Worm (Caenorhabditis elegans) whole organism, L3 larva: ENCODE measurements around the gene C33B4.2.
A peak's percentile ranks its signal among the peaks of the same experiment; 100 is the strongest.

Experiments
- R02D3.7 ChIP-seq: fragments of 150-350 bp; optimal IDR thresholded peaks from 2 replicates; lab custom pipeline; 2014; ENCODE audit warnings: missing biosample characterization, missing genetic modification characterization
- ZK546.5 ChIP-seq: sonication (generic microtip); optimal IDR thresholded peaks from 2 replicates; lab custom pipeline; 2017; ENCODE audit warnings: missing biosample characterization, missing genetic modification characterization
- ceh-16 ChIP-seq: sonication (generic microtip); optimal IDR thresholded peaks from 2 replicates; lab custom pipeline; 2017; ENCODE audit warnings: missing biosample characterization, missing genetic modification characterization
- ceh-82 ChIP-seq: fragments of 150-350 bp; optimal IDR thresholded peaks from 2 replicates; lab custom pipeline; 2014; ENCODE audit warnings: missing biosample characterization, missing genetic modification characterization
- ceh-9 ChIP-seq: sonication (generic microtip); optimal IDR thresholded peaks from 2 replicates; lab custom pipeline; 2018; ENCODE audit warnings: missing biosample characterization, missing genetic modification characterization
- daf-12 ChIP-seq: fragments of 150-350 bp; optimal IDR thresholded peaks from 2 replicates; lab custom pipeline; 2014; ENCODE audit warnings: missing biosample characterization, missing genetic modification reagents, missing genetic modification characterization
- egl-27 ChIP-seq: sonication (generic microtip); optimal IDR thresholded peaks from 4 replicates; lab custom pipeline; 2017; ENCODE audit warnings: missing biosample characterization, missing genetic modification reagents, missing genetic modification characterization
- egl-5 ChIP-seq: fragments of 150-350 bp; optimal IDR thresholded peaks from 2 replicates; lab custom pipeline; 2017; ENCODE audit warnings: missing biosample characterization, missing genetic modification reagents, missing genetic modification characterization, inconsistent platforms
- elt-2 ChIP-seq: sonication (generic microtip); optimal IDR thresholded peaks from 2 replicates; lab custom pipeline; 2016; ENCODE audit warnings: missing genetic modification reagents, mild to moderate bottlenecking, missing genetic modification characterization, missing compliant biosample characterization
- elt-3 ChIP-seq, 3 experiments: fragments of 150-350 bp in 1 of 3; sonication (generic microtip) in 2 of 3; optimal IDR thresholded peaks; 2 replicates in 2 of 3; 4 replicates in 1 of 3; lab custom pipeline; 2014 to 2017; ENCODE audit warnings: missing biosample characterization in 3 of 3, missing genetic modification characterization in 3 of 3
- fkh-2 ChIP-seq: fragments of 150-350 bp; optimal IDR thresholded peaks from 2 replicates; lab custom pipeline; 2014; ENCODE audit warnings: missing biosample characterization, missing genetic modification reagents, missing genetic modification characterization
- fos-1 ChIP-seq: fragments of 150-350 bp; optimal IDR thresholded peaks from 2 replicates; lab custom pipeline; 2014; ENCODE audit warnings: missing biosample characterization, missing genetic modification characterization
- hmg-11 ChIP-seq: sonication (generic microtip); optimal IDR thresholded peaks from 2 replicates; lab custom pipeline; 2016; ENCODE audit warnings: missing genetic modification characterization, missing compliant biosample characterization
- jun-1 ChIP-seq: fragments of 150-350 bp; optimal IDR thresholded peaks from 2 replicates; lab custom pipeline; 2014; ENCODE audit warnings: missing biosample characterization, missing genetic modification reagents, missing genetic modification characterization
- lin-15B ChIP-seq: fragments of 150-350 bp; optimal IDR thresholded peaks from 2 replicates; lab custom pipeline; 2014; ENCODE audit warnings: missing biosample characterization, missing genetic modification characterization
- lin-39 ChIP-seq: fragments of 150-350 bp; optimal IDR thresholded peaks from 2 replicates; lab custom pipeline; 2018; ENCODE audit warnings: missing biosample characterization, missing genetic modification reagents, missing genetic modification characterization
- lsy-12 ChIP-seq: sonication (generic microtip); optimal IDR thresholded peaks from 2 replicates; lab custom pipeline; 2016; ENCODE audit warnings: mild to moderate bottlenecking, missing genetic modification characterization, missing compliant biosample characterization
- mdl-1 ChIP-seq: fragments of 150-350 bp; optimal IDR thresholded peaks from 2 replicates; lab custom pipeline; 2014; ENCODE audit warnings: missing biosample characterization, missing genetic modification characterization
- nfya-1 ChIP-seq: sonication (generic microtip); optimal IDR thresholded peaks from 2 replicates; lab custom pipeline; 2017; ENCODE audit warnings: missing genetic modification characterization, mild to moderate bottlenecking, missing compliant biosample characterization, antibody characterized with exemption, moderate library complexity; ENCODE audit not compliant: insufficient read depth
- nhr-11 ChIP-seq: fragments of 150-350 bp; optimal IDR thresholded peaks from 2 replicates; lab custom pipeline; 2014; ENCODE audit warnings: missing biosample characterization, missing genetic modification characterization
- nhr-23 ChIP-seq: fragments of 150-350 bp; optimal IDR thresholded peaks from 2 replicates; lab custom pipeline; 2014; ENCODE audit warnings: missing biosample characterization, missing genetic modification reagents, missing genetic modification characterization
- nhr-25 ChIP-seq: sonication (generic microtip); optimal IDR thresholded peaks from 2 replicates; lab custom pipeline; 2017; ENCODE audit warnings: missing biosample characterization, missing genetic modification characterization
- nhr-28 ChIP-seq: fragments of 150-350 bp; optimal IDR thresholded peaks from 2 replicates; lab custom pipeline; 2014; ENCODE audit warnings: missing biosample characterization, missing genetic modification characterization
- nhr-43 ChIP-seq: sonication (generic microtip); optimal IDR thresholded peaks from 2 replicates; lab custom pipeline; 2016; ENCODE audit warnings: mild to moderate bottlenecking, missing genetic modification characterization, missing compliant biosample characterization; ENCODE audit not compliant: poor library complexity, severe bottlenecking
- nhr-67 ChIP-seq: fragments of 150-350 bp; optimal IDR thresholded peaks from 2 replicates; lab custom pipeline; 2014; ENCODE audit warnings: missing biosample characterization, missing genetic modification characterization
- nhr-76 ChIP-seq: fragments of 150-350 bp; sonication (generic microtip); optimal IDR thresholded peaks from 5 replicates; lab custom pipeline; 2014; ENCODE audit warnings: missing biosample characterization, missing genetic modification characterization
- nhr-77 ChIP-seq: fragments of 150-350 bp; optimal IDR thresholded peaks from 2 replicates; lab custom pipeline; 2014; ENCODE audit warnings: missing biosample characterization, missing genetic modification characterization
- pha-4 ChIP-seq: fragments of 150-350 bp; optimal IDR thresholded peaks from 2 replicates; lab custom pipeline; 2014; ENCODE audit warnings: missing biosample characterization, missing genetic modification reagents, missing genetic modification characterization
- pqm-1 ChIP-seq: fragments of 150-350 bp; optimal IDR thresholded peaks from 2 replicates; lab custom pipeline; 2017; ENCODE audit warnings: missing biosample characterization, missing genetic modification characterization, inconsistent platforms
- sea-2 ChIP-seq: fragments of 150-350 bp; sonication (generic microtip); optimal IDR thresholded peaks from 4 replicates; lab custom pipeline; 2014; ENCODE audit warnings: missing biosample characterization, missing genetic modification reagents, missing genetic modification characterization
- skn-1 ChIP-seq: fragments of 150-350 bp; optimal IDR thresholded peaks from 2 replicates; lab custom pipeline; 2014; ENCODE audit warnings: missing biosample characterization, missing genetic modification characterization
- unc-39 ChIP-seq: sonication (generic microtip); optimal IDR thresholded peaks from 4 replicates; lab custom pipeline; 2017; ENCODE audit warnings: missing biosample characterization, missing genetic modification characterization
- ztf-11 ChIP-seq: fragments of 150-350 bp; optimal IDR thresholded peaks from 2 replicates; lab custom pipeline; 2014; ENCODE audit warnings: missing biosample characterization, missing genetic modification characterization
- ztf-4 ChIP-seq: fragments of 150-350 bp; optimal IDR thresholded peaks from 2 replicates; lab custom pipeline; 2014; ENCODE audit warnings: missing biosample characterization, missing genetic modification characterization

The C33B4.2 gene

DNA sequence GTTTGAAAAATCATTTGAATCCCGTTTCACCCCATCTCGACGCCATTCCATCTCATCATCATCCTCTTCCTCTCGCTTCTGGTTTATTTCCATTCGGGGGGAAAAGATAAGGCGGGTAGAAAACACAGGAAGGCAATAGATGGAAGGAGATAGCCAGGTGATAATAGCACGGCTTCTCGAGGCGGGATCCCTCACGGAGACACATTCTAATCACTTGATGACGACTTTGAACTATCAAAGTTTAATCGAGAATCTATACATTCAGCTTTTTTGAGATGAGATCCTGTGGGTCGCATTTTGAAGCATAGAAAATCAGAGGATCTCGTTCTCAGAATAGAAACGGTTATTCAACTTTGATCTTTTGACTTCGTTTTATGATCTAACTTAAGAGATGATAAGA lies at the start of gene C33B4.2:
TSS of gene C33B4.2 (minus strand) at position 165 of the 400 bp plus-strand sequence.
- no peak for TF ChIP-seq ceh-9 (tag; lab: Kevin White, UChicago)
- TF ChIP-seq nhr-43 (tag; lab: Kevin White, UChicago), result peak; percentile 84

DNA sequence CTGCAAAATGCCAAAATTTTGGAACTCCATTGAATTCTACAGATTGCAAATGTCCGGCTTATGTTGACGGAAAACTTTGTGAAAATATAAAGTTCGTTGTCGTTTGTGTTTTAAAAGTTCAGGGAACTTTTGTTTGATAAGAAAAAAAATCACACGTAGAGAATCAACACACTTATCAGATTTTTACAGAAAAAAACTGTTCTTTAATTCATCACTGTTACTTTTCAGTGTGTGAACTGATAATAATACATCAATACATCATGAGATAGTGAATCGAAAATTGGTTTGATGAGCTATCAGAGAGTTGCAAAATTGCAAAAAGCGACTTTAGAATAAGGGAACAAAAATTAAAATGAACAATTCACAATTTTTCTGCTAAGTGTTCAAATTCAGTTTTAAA lies 46.5 kb upstream of the C33B4.2 start:
- no peak for TF ChIP-seq lsy-12 (tag; lab: Kevin White, UChicago)
- TF ChIP-seq egl-27 (tag; lab: Kevin White, UChicago), result no peak
- no peak for TF ChIP-seq nfya-1 (tag; lab: Kevin White, UChicago)
- no peak for TF ChIP-seq nhr-28 (tag; lab: Kevin White, UChicago)
- peak; percentile 68 for TF ChIP-seq pha-4 (tag; lab: Kevin White, UChicago)
- TF ChIP-seq jun-1 (tag; lab: Kevin White, UChicago), result peak; percentile 7
- TF ChIP-seq nhr-67 (tag; lab: Kevin White, UChicago), result no peak
- no peak for TF ChIP-seq nhr-25 (tag; lab: Kevin White, UChicago)
- TF ChIP-seq pqm-1, result peak; percentile 88
- TF ChIP-seq elt-2 (tag; lab: Kevin White, UChicago), result peak; percentile 80
- no peak for TF ChIP-seq lin-15B (tag; lab: Kevin White, UChicago)
- no peak for TF ChIP-seq unc-39 (tag; lab: Kevin White, UChicago)
- TF ChIP-seq ztf-4 (tag; lab: Kevin White, UChicago), result no peak

DNA sequence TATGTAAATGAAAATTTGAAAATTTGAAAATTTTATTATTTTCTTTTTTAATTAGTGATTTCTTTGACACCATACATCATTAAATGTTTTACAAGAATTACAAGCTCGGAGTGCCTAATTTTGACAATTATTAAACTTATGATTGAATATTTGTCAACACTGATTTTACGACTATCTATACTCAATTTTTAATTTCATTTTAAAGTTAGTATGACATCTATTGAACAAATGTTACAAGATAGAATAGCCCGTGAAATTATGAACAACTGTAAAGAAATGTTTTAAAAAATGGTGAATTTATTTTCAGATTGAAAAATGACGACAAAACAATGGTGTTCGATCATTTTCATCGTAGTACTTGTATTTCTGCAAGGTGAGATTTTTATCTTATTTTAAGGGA lies 46.1 kb upstream of the C33B4.2 start, which contains the start of gene C05D12.2:
TSS of gene C05D12.2 (plus strand) at position 301 of the 400 bp plus-strand sequence.
- no peak for TF ChIP-seq nhr-28 (tag; lab: Kevin White, UChicago)
- TF ChIP-seq nhr-76 (tag; lab: Kevin White, UChicago), result no peak
- TF ChIP-seq elt-3 (tag; optimal IDR thresholded peaks at IDR 0.05; lab: Kevin White, UChicago), result no peak
- TF ChIP-seq R02D3.7 (tag; lab: Kevin White, UChicago), result no peak
- no peak for TF ChIP-seq lin-15B (tag; lab: Kevin White, UChicago)
- no peak for TF ChIP-seq ZK546.5 (tag; lab: Kevin White, UChicago)
- TF ChIP-seq sea-2 (GFP tag; lab: Kevin White, UChicago), result no peak
- no peak for TF ChIP-seq ceh-9 (tag; lab: Kevin White, UChicago)
- no peak for TF ChIP-seq daf-12
- no peak for TF ChIP-seq hmg-11 (tag; lab: Kevin White, UChicago)
- no peak for TF ChIP-seq lsy-12 (tag; lab: Kevin White, UChicago)
- TF ChIP-seq fkh-2 (tag; lab: Kevin White, UChicago), result no peak
- TF ChIP-seq ceh-16 (tag; lab: Kevin White, UChicago), result no peak
- TF ChIP-seq fos-1 (tag; lab: Kevin White, UChicago), result no peak
- TF ChIP-seq skn-1 (tag; lab: Kevin White, UChicago), result no peak
- no peak for TF ChIP-seq nhr-25 (tag; lab: Kevin White, UChicago)
- no peak for TF ChIP-seq egl-27 (tag; lab: Kevin White, UChicago)

- no peak for TF ChIP-seq pqm-1
- TF ChIP-seq lin-39 (tag; lab: Kevin White, UChicago), result no peak
- no peak for TF ChIP-seq nhr-77 (tag; lab: Kevin White, UChicago)
- no peak for TF ChIP-seq daf-12
- TF ChIP-seq egl-27 (tag; lab: Kevin White, UChicago), result no peak
- no peak for TF ChIP-seq sea-2 (GFP tag; lab: Kevin White, UChicago)
- TF ChIP-seq hmg-11 (tag; lab: Kevin White, UChicago), result no peak
- no peak for TF ChIP-seq ceh-16 (tag; lab: Kevin White, UChicago)
- TF ChIP-seq ceh-82 (tag; lab: Kevin White, UChicago), result no peak
- no peak for TF ChIP-seq nhr-43 (tag; lab: Kevin White, UChicago)
- no peak for TF ChIP-seq egl-5
- TF ChIP-seq nhr-23, result no peak
- TF ChIP-seq nhr-11, result no peak
- TF ChIP-seq ceh-9 (tag; lab: Kevin White, UChicago), result no peak
- no peak for TF ChIP-seq lsy-12 (tag; lab: Kevin White, UChicago)
- TF ChIP-seq lin-15B (tag; lab: Kevin White, UChicago), result no peak
- no peak for TF ChIP-seq ztf-11 (tag; lab: Kevin White, UChicago)
- no peak for TF ChIP-seq mdl-1 (tag; lab: Kevin White, UChicago)
Observed at ce11 chrII:11415672-11416071, 43.7 kb upstream of the C33B4.2 start, which contains the start of gene C05D12.1. Gene C05D12.1, minus strand, starts transcription at chrII:11415772.
